Worm (Caenorhabditis elegans) whole organism, L4 larva: ENCODE data around the gene ZK177.12.

Source experiments
- F37D6.2 ChIP-seq: sonication (generic microtip); optimal IDR thresholded peaks from 2 replicates; lab custom pipeline; 2016; ENCODE audit warnings: mild to moderate bottlenecking, missing genetic modification characterization, missing compliant biosample characterization
- F49E8.2 ChIP-seq: sonication (generic microtip); optimal IDR thresholded peaks from 2 replicates; lab custom pipeline; 2016; ENCODE audit warnings: missing compliant biosample characterization, mild to moderate bottlenecking, missing genetic modification characterization, borderline replicate concordance
- T20F7.1 ChIP-seq: fragments of 200-800 bp; sonication (Bioruptor generic); optimal IDR thresholded peaks from 2 replicates; lab custom pipeline; 2018; ENCODE audit warnings: mild to moderate bottlenecking, missing genetic modification characterization, missing compliant biosample characterization
- Y48G9A.11 ChIP-seq: fragments of 200-800 bp; sonication (Bioruptor generic); IDR thresholded peaks from 2 replicates; pipeline ENCODE4 v1.3.6; 2022; ENCODE audit warnings: missing genetic modification reagents, missing genetic modification characterization, missing compliant biosample characterization
- ZK546.5 ChIP-seq, 2 experiments: sonication (generic microtip); optimal IDR thresholded peaks; 2 replicates each; lab custom pipeline; 2017; ENCODE audit warnings: missing biosample characterization in 2 of 2, missing genetic modification characterization in 2 of 2
- aha-1 ChIP-seq: fragments of 150-350 bp; peaks from one replicate; lab custom pipeline; 2014; ENCODE audit warnings: missing biosample characterization, missing genetic modification characterization
- ceh-20 ChIP-seq: fragments of 200-800 bp; sonication (Bioruptor generic); IDR thresholded peaks from 2 replicates; pipeline ENCODE4 v1.3.6; 2022; ENCODE audit warnings: missing genetic modification reagents, missing genetic modification characterization, missing compliant biosample characterization
- ceh-32 ChIP-seq: sonication (generic microtip); optimal IDR thresholded peaks from 2 replicates; lab custom pipeline; 2016; ENCODE audit warnings: mild to moderate bottlenecking, missing genetic modification characterization, missing compliant biosample characterization; ENCODE audit not compliant: poor library complexity
- ceh-62 ChIP-seq: sonication (generic microtip); optimal IDR thresholded peaks from 2 replicates; lab custom pipeline; 2017; ENCODE audit warnings: missing biosample characterization, missing genetic modification characterization
- ceh-82 ChIP-seq: sonication (generic microtip); optimal IDR thresholded peaks from 2 replicates; lab custom pipeline; 2017; ENCODE audit warnings: missing biosample characterization, missing genetic modification characterization
- ctbp-1 ChIP-seq: fragments of 200-800 bp; sonication (Bioruptor generic); IDR thresholded peaks from 2 replicates; pipeline ENCODE4 v1.3.6; 2022; ENCODE audit warnings: missing genetic modification reagents, missing genetic modification characterization, missing compliant biosample characterization
- daf-16 ChIP-seq, 3 experiments: sonication (generic microtip); optimal IDR thresholded peaks; 2 replicates each; lab custom pipeline; 2016 to 2017; ENCODE audit warnings: missing genetic modification characterization in 3 of 3, missing genetic modification reagents in 3 of 3, mild to moderate bottlenecking in 2 of 3, missing compliant biosample characterization in 2 of 3, missing biosample characterization in 1 of 3, moderate library complexity in 1 of 3
- daf-8 ChIP-seq: fragments of 200-800 bp; sonication (Bioruptor generic); IDR thresholded peaks from 2 replicates; pipeline ENCODE4 v1.3.6; 2022; ENCODE audit warnings: missing genetic modification characterization, missing compliant biosample characterization
- dmd-9 ChIP-seq: fragments of 200-800 bp; sonication (Bioruptor generic); IDR thresholded peaks from 2 replicates; pipeline ENCODE4 v1.3.6; 2022; ENCODE audit warnings: missing genetic modification reagents, missing genetic modification characterization, missing compliant biosample characterization
- duxl-1 ChIP-seq: sonication (generic microtip); optimal IDR thresholded peaks from 2 replicates; lab custom pipeline; 2016; ENCODE audit warnings: mild to moderate bottlenecking, missing genetic modification characterization, moderate library complexity, missing compliant biosample characterization; ENCODE audit not compliant: poor library complexity
- dve-1 ChIP-seq: sonication (generic microtip); optimal IDR thresholded peaks from 2 replicates; lab custom pipeline; 2017; ENCODE audit warnings: antibody characterized with exemption, mild to moderate bottlenecking, missing genetic modification characterization, missing compliant biosample characterization; ENCODE audit not compliant: insufficient read depth
- egl-43 ChIP-seq: fragments of 200-800 bp; sonication (Bioruptor generic); IDR thresholded peaks from 2 replicates; pipeline ENCODE4 v1.3.6; 2022; ENCODE audit warnings: missing genetic modification reagents, missing genetic modification characterization, missing compliant biosample characterization
- fkh-10 ChIP-seq: fragments of 150-350 bp; optimal IDR thresholded peaks from 2 replicates; lab custom pipeline; 2014; ENCODE audit warnings: missing biosample characterization, missing genetic modification reagents, missing genetic modification characterization
- gei-8 ChIP-seq: fragments of 200-800 bp; sonication (Bioruptor generic); optimal IDR thresholded peaks from 2 replicates; lab custom pipeline; 2018; ENCODE audit warnings: mild to moderate bottlenecking, missing genetic modification characterization, missing compliant biosample characterization
- hif-1 ChIP-seq, 2 experiments: sonication (generic microtip); optimal IDR thresholded peaks; 2 replicates each; lab custom pipeline; 2016 to 2017; ENCODE audit warnings: missing compliant biosample characterization in 2 of 2, missing genetic modification characterization in 2 of 2, missing genetic modification reagents in 2 of 2, missing genotype in 2 of 2, mild to moderate bottlenecking in 1 of 2
- hmg-1.1 ChIP-seq: fragments of 200-800 bp; sonication (Bioruptor generic); IDR thresholded peaks from 2 replicates; pipeline ENCODE4 v1.3.6; 2022; ENCODE audit warnings: missing genetic modification reagents, missing genetic modification characterization, missing compliant biosample characterization
- lin-1 ChIP-seq: fragments of 200-800 bp; sonication (Bioruptor generic); IDR thresholded peaks from 2 replicates; pipeline ENCODE4 v1.3.6; 2022; ENCODE audit warnings: missing genetic modification reagents, missing genetic modification characterization, missing compliant biosample characterization
- lin-13 ChIP-seq: fragments of 150-350 bp; optimal IDR thresholded peaks from 2 replicates; lab custom pipeline; 2014; ENCODE audit warnings: missing biosample characterization, missing genetic modification reagents, missing genetic modification characterization
- lin-39 ChIP-seq: fragments of 150-350 bp; optimal IDR thresholded peaks from 2 replicates; lab custom pipeline; 2014; ENCODE audit warnings: missing biosample characterization, missing genetic modification reagents, missing genetic modification characterization
- lir-3 ChIP-seq: sonication (generic microtip); optimal IDR thresholded peaks from 2 replicates; lab custom pipeline; 2016; ENCODE audit warnings: mild to moderate bottlenecking, missing genetic modification characterization, missing compliant biosample characterization
- madf-5 ChIP-seq, 2 experiments: fragments of 200-800 bp; sonication (Bioruptor generic); IDR thresholded peaks; 2 replicates each; pipeline ENCODE4 v1.3.6; 2022; ENCODE audit warnings: missing compliant biosample characterization in 2 of 2, missing genetic modification characterization in 2 of 2
- madf-9 ChIP-seq: fragments of 200-800 bp; sonication (Bioruptor generic); conservative IDR thresholded peaks from 2 replicates; pipeline ENCODE4 v1.3.6; 2022; ENCODE audit warnings: missing genetic modification reagents, missing genetic modification characterization, missing compliant biosample characterization
- mdl-1 ChIP-seq, 2 experiments: fragments of 150-350 bp in 1 of 2; sonication (generic microtip) in 1 of 2; optimal IDR thresholded peaks; 2 replicates each; lab custom pipeline; 2014 to 2017; ENCODE audit warnings: missing biosample characterization in 2 of 2, missing genetic modification characterization in 2 of 2
- mep-1 ChIP-seq: fragments of 150-350 bp; sonication (generic microtip); optimal IDR thresholded peaks from 3 replicates; lab custom pipeline; 2014; ENCODE audit warnings: missing biosample characterization, missing genetic modification characterization
- mxl-3 ChIP-seq: fragments of 200-800 bp; sonication (Bioruptor generic); optimal IDR thresholded peaks from 2 replicates; lab custom pipeline; 2018; ENCODE audit warnings: mild to moderate bottlenecking, missing genetic modification characterization, missing compliant biosample characterization
- nhr-102 ChIP-seq: sonication (generic microtip); optimal IDR thresholded peaks from 2 replicates; lab custom pipeline; 2016; ENCODE audit warnings: mild to moderate bottlenecking, missing genetic modification characterization, moderate library complexity, missing compliant biosample characterization
- nhr-11 ChIP-seq: fragments of 150-350 bp; optimal IDR thresholded peaks from 2 replicates; lab custom pipeline; 2014; ENCODE audit warnings: missing biosample characterization, missing genetic modification characterization
- nhr-237 ChIP-seq: sonication (generic microtip); optimal IDR thresholded peaks from 2 replicates; lab custom pipeline; 2017; ENCODE audit warnings: missing biosample characterization, missing genetic modification characterization
- nhr-25 ChIP-seq: sonication (generic microtip); optimal IDR thresholded peaks from 2 replicates; lab custom pipeline; 2017; ENCODE audit warnings: missing genetic modification characterization, mild to moderate bottlenecking, missing compliant biosample characterization, antibody characterized with exemption, moderate library complexity, borderline replicate concordance; ENCODE audit not compliant: insufficient read depth
- nhr-42 ChIP-seq: fragments of 200-800 bp; sonication (Bioruptor generic); IDR thresholded peaks from 2 replicates; pipeline ENCODE4 v1.3.6; 2022; ENCODE audit warnings: missing genetic modification characterization, missing compliant biosample characterization
- nhr-48 ChIP-seq: sonication (generic microtip); optimal IDR thresholded peaks from 2 replicates; lab custom pipeline; 2016; ENCODE audit warnings: mild to moderate bottlenecking, missing genetic modification characterization, missing compliant biosample characterization
- nhr-6 ChIP-seq: fragments of 150-350 bp; optimal IDR thresholded peaks from 2 replicates; lab custom pipeline; 2014; ENCODE audit warnings: missing biosample characterization, missing genetic modification characterization
- nhr-76 ChIP-seq: fragments of 150-350 bp; optimal IDR thresholded peaks from 2 replicates; lab custom pipeline; 2014; ENCODE audit warnings: missing biosample characterization, missing genetic modification characterization
- pqm-1 ChIP-seq: sonication (generic microtip); optimal IDR thresholded peaks from 2 replicates; lab custom pipeline; 2017; ENCODE audit warnings: missing biosample characterization, missing genetic modification characterization
- rbr-2 ChIP-seq: sonication (generic microtip); optimal IDR thresholded peaks from 2 replicates; lab custom pipeline; 2016; ENCODE audit warnings: missing genotype, missing genetic modification characterization, missing compliant biosample characterization
- set-16 ChIP-seq: fragments of 200-800 bp; sonication (Bioruptor generic); IDR thresholded peaks from 2 replicates; pipeline ENCODE4 v1.3.6; 2022; ENCODE audit warnings: missing genetic modification reagents, missing genetic modification characterization, missing compliant biosample characterization
- skn-1 ChIP-seq: fragments of 150-350 bp; optimal IDR thresholded peaks from 2 replicates; lab custom pipeline; 2014; ENCODE audit warnings: missing biosample characterization, missing genetic modification characterization
- snpc-1.2 ChIP-seq: fragments of 200-800 bp; sonication (Bioruptor generic); IDR thresholded peaks from 2 replicates; pipeline ENCODE4 v1.3.6; 2022; ENCODE audit warnings: missing genetic modification reagents, missing genetic modification characterization, missing compliant biosample characterization
- spr-1 ChIP-seq: sonication (generic microtip); optimal IDR thresholded peaks from 2 replicates; lab custom pipeline; 2016; ENCODE audit warnings: mild to moderate bottlenecking, missing genetic modification characterization, missing compliant biosample characterization
- tag-97 ChIP-seq: fragments of 200-800 bp; sonication (Bioruptor generic); IDR thresholded peaks from 2 replicates; pipeline ENCODE4 v1.3.6; 2022; ENCODE audit warnings: missing genetic modification characterization, missing compliant biosample characterization
- tra-1 ChIP-seq: fragments of 200-800 bp; sonication (Bioruptor generic); IDR thresholded peaks from 2 replicates; pipeline ENCODE4 v1.3.6; 2022; ENCODE audit warnings: missing genetic modification reagents, missing genetic modification characterization, missing compliant biosample characterization
- zag-1 ChIP-seq: fragments of 150-350 bp; optimal IDR thresholded peaks from 2 replicates; lab custom pipeline; 2014; ENCODE audit warnings: missing biosample characterization, missing genetic modification characterization
- zfp-3 ChIP-seq: fragments of 200-800 bp; sonication (Bioruptor generic); conservative IDR thresholded peaks from 2 replicates; pipeline ENCODE4 v1.3.6; 2022; ENCODE audit warnings: missing genetic modification reagents, missing genetic modification characterization, missing compliant biosample characterization
- ztf-7 ChIP-seq: fragments of 150-350 bp; optimal IDR thresholded peaks from 2 replicates; lab custom pipeline; 2014; ENCODE audit warnings: missing biosample characterization, missing genetic modification characterization

ZK177.12 gene

DNA sequence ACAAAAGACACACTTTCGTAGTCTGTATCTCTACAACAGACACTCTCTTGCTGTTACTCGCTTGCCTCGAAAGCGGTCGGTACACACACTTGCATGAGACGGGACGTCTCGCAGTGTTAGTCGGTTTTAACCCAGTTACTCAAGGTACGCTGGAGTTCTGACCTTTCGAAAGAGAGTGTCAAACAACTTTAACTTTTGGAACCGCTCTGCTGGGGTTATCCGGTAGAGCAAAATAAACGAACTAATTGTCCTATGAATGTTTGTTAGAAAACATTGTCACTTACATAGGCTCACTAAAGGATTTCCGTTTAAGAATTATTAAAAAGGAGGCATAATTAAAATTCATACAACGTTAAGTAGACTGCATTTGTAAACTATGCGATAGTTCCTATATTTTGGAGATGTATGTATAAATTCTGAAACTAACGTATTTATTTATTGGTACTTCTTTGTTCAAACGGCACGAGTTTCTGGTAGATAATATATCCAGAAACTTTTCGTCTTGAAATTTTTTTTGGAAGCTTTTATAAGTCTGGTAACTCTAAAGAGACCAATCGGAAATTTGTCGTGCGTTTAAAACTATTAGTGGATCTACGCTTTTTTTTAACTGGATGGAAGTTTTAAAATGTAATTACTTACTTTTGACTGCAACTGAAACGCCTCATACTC, 22.1 kb downstream of the ZK177.12 start:
- TF ChIP-seq aha-1 (peak; percentile 100), zfp-3 (peak; percentile 94), nhr-11 (peak; percentile 98), egl-43 (GFP tag; lab: Robert Waterston, UW) (peak; percentile 99), nhr-76 (tag; lab: Kevin White, UChicago) (peak; percentile 46), fkh-10 (GFP tag; lab: Kevin White, UChicago) (peak; percentile 98), tra-1 (GFP tag; lab: Robert Waterston, UW) (peak; percentile 96), zag-1 (tag; lab: Kevin White, UChicago) (peak; percentile 95), nhr-6 (tag; lab: Kevin White, UChicago) (peak; percentile 93), madf-9 (GFP tag; lab: Robert Waterston, UW) (peak; percentile 94), mep-1 (tag; lab: Kevin White, UChicago) (peak; percentile 99), ctbp-1 (GFP tag; lab: Robert Waterston, UW) (peak; percentile 99), lin-13 (peak; percentile 92), gei-8 (GFP tag; lab: Kevin White, UChicago) (peak; percentile 95), ceh-82 (no peak), spr-1 (tag; lab: Kevin White, UChicago) (peak; percentile 97), tag-97 (GFP tag; lab: Robert Waterston, UW) (peak; percentile 30; the same call in 1 of the 2 replicates), lir-3 (peak; percentile 87), lin-1 (GFP tag; lab: Robert Waterston, UW) (peak; percentile 95), ceh-20 (GFP tag; lab: Robert Waterston, UW) (peak; percentile 97), F37D6.2 (tag; lab: Kevin White, UChicago) (peak; percentile 96), dmd-9 (GFP tag; lab: Robert Waterston, UW) (peak; percentile 98), rbr-2 (tag; lab: Kevin White, UChicago) (peak; percentile 98), daf-8 (peak; percentile 84; the same call in 1 of the 2 replicates), nhr-25 (tag; lab: Kevin White, UChicago) (peak; percentile 97), nhr-42 (GFP tag; lab: Robert Waterston, UW) (peak; percentile 96), ztf-7 (tag; lab: Kevin White, UChicago) (peak; percentile 92), daf-16 (GFP tag; optimal IDR thresholded peaks at IDR 0.05; lab: Kevin White, UChicago) (peak; percentile 83 to 90), daf-16 (tag; optimal IDR thresholded peaks at IDR 0.05; lab: Kevin White, UChicago) (peak; percentile 94), ceh-62 (tag; lab: Kevin White, UChicago) (no peak), snpc-1.2 (GFP tag; lab: Robert Waterston, UW) (peak; percentile 79), Y48G9A.11 (GFP tag; lab: Robert Waterston, UW) (peak; percentile 75), lin-39 (tag; lab: Kevin White, UChicago) (peak; percentile 66), nhr-237 (tag; lab: Kevin White, UChicago) (peak; percentile 65), nhr-102 (peak; percentile 97), madf-5 (GFP tag; IDR thresholded peaks at IDR 0.05; lab: Robert Waterston, UW) (peak in 1 of 2 experiments; percentile 33; a peak in 1 of 4 replicates), mdl-1 (tag; optimal IDR thresholded peaks at IDR 0.05; lab: Kevin White, UChicago) (peak; percentile 84 to 93), skn-1 (tag; lab: Kevin White, UChicago) (peak; percentile 69), dve-1 (tag; lab: Kevin White, UChicago) (peak; percentile 99), hif-1 (tag; optimal IDR thresholded peaks at IDR 0.05; lab: Kevin White, UChicago) (peak; percentile 69 to 89), nhr-48 (tag; lab: Kevin White, UChicago) (peak; percentile 95), T20F7.1 (GFP tag; lab: Kevin White, UChicago) (peak; percentile 92), duxl-1 (tag; lab: Kevin White, UChicago) (peak; percentile 96), ZK546.5 (tag; optimal IDR thresholded peaks at IDR 0.05; lab: Kevin White, UChicago) (peak; percentile 44 to 74), ceh-32 (tag; lab: Kevin White, UChicago) (peak; percentile 89), set-16 (GFP tag; lab: Robert Waterston, UW) (peak; percentile 71), mxl-3 (GFP tag; lab: Kevin White, UChicago) (peak; percentile 90), pqm-1 (tag; lab: Kevin White, UChicago) (peak; percentile 67), F49E8.2 (peak; percentile 82), hmg-1.1 (GFP tag; lab: Robert Waterston, UW) (peak; percentile 99)
